Fruit fly (Drosophila melanogaster) whole organism, embryonic: ENCODE measurements around the gene Son.

ENCODE experiments used
- Atf3 ChIP-seq: fragments of 200-800 bp; sonication (Bioruptor generic); optimal IDR thresholded peaks from 3 replicates; lab custom pipeline; 2016; ENCODE audit warnings: missing biosample characterization, missing genetic modification characterization
- Atf6 ChIP-seq: fragments of 200-800 bp; sonication (Bioruptor generic); IDR thresholded peaks from 2 replicates; pipeline ENCODE4 v1.3.6; 2022; ENCODE audit warnings: missing biosample characterization, missing genetic modification characterization
- CG10274 ChIP-seq: fragments of 200-800 bp; sonication (Bioruptor generic); optimal IDR thresholded peaks from 3 replicates; lab custom pipeline; 2017; ENCODE audit warnings: missing biosample characterization, mild to moderate bottlenecking, missing genetic modification characterization
- CG10543 ChIP-seq: fragments of 200-800 bp; sonication (Bioruptor generic); optimal IDR thresholded peaks from 3 replicates; lab custom pipeline; 2017; ENCODE audit warnings: missing biosample characterization, mild to moderate bottlenecking, missing genetic modification characterization, moderate library complexity
- CG11093 ChIP-seq: fragments of 200-800 bp; sonication (Bioruptor generic); IDR thresholded peaks from 3 replicates; pipeline ENCODE4 v1.3.6; 2022; ENCODE audit warnings: missing biosample characterization, missing genetic modification characterization
- CG11398 ChIP-seq: fragments of 200-800 bp; sonication (Bioruptor generic); optimal IDR thresholded peaks from 2 replicates; lab custom pipeline; 2016; ENCODE audit warnings: missing biosample characterization, missing genetic modification characterization
- CG11696 ChIP-seq: fragments of 200-800 bp; sonication (Bioruptor generic); IDR thresholded peaks from 2 replicates; pipeline ENCODE4 v1.3.6; 2022; ENCODE audit warnings: missing biosample characterization, missing genetic modification characterization
- CG12659 ChIP-seq: fragments of 200-800 bp; sonication (Bioruptor generic); optimal IDR thresholded peaks from 3 replicates; lab custom pipeline; 2017; ENCODE audit warnings: mild to moderate bottlenecking, missing biosample characterization, missing genetic modification reagents, missing genetic modification characterization
- CG12744 ChIP-seq: fragments of 200-800 bp; sonication (Bioruptor generic); optimal IDR thresholded peaks from 2 replicates; lab custom pipeline; 2016; ENCODE audit warnings: missing biosample characterization, missing genetic modification characterization
- CG12769 ChIP-seq: fragments of 200-800 bp; sonication (Bioruptor generic); optimal IDR thresholded peaks from 2 replicates; lab custom pipeline; 2019; ENCODE audit warnings: missing biosample characterization, mild to moderate bottlenecking, missing genetic modification characterization, moderate library complexity
- CG18619 ChIP-seq: fragments of 200-800 bp; sonication (Bioruptor generic); optimal IDR thresholded peaks from 3 replicates; lab custom pipeline; 2017; ENCODE audit warnings: missing biosample characterization, mild to moderate bottlenecking, missing genetic modification characterization
- CG31441 ChIP-seq: fragments of 200-800 bp; sonication (Bioruptor generic); IDR thresholded peaks from 2 replicates; pipeline ENCODE4 v1.3.6; 2022; ENCODE audit warnings: missing biosample characterization, missing genetic modification characterization
- CG9609 ChIP-seq: fragments of 200-800 bp; sonication (Bioruptor generic); optimal IDR thresholded peaks from 3 replicates; lab custom pipeline; 2016; ENCODE audit warnings: missing biosample characterization, missing genetic modification characterization
- CG9876 ChIP-seq: fragments of 200-800 bp; sonication (Bioruptor generic); optimal IDR thresholded peaks from 2 replicates; lab custom pipeline; 2016; ENCODE audit warnings: missing biosample characterization, missing genetic modification characterization
- Dfd ChIP-seq, 2 experiments: fragments of >200 bp; optimal IDR thresholded peaks; 2 replicates each; lab custom pipeline; 2017; ENCODE audit warnings: missing biosample characterization in 2 of 2, missing genetic modification characterization in 2 of 2
- Eip74EF ChIP-seq, 2 experiments: fragments of 200-800 bp in 1 of 2; fragments of >200 bp in 1 of 2; sonication (Bioruptor generic) in 1 of 2; optimal IDR thresholded peaks; 2 replicates each; lab custom pipeline; 2017 to 2019; ENCODE audit warnings: missing biosample characterization in 2 of 2, missing genetic modification characterization in 2 of 2, mild to moderate bottlenecking in 1 of 2, moderate library complexity in 1 of 2
- Fer2 ChIP-seq: fragments of 200-800 bp; sonication (Bioruptor generic); optimal IDR thresholded peaks from 2 replicates; lab custom pipeline; 2018; ENCODE audit warnings: missing biosample characterization, mild to moderate bottlenecking, missing genetic modification characterization, moderate library complexity
- Gsc ChIP-seq: fragments of 200-800 bp; sonication (Bioruptor generic); IDR thresholded peaks from 2 replicates; pipeline ENCODE4 v1.3.6; 2022; ENCODE audit warnings: missing biosample characterization, missing genetic modification characterization
- HHEX ChIP-seq: fragments of 200-800 bp; sonication (Bioruptor generic); optimal IDR thresholded peaks from 3 replicates; lab custom pipeline; 2017; ENCODE audit warnings: missing biosample characterization, mild to moderate bottlenecking, missing genetic modification characterization, missing genetic modification reagents
- MBD-R2 ChIP-seq: fragments of 200-800 bp; sonication (Bioruptor generic); IDR thresholded peaks from 2 replicates; pipeline ENCODE4 v1.3.6; 2022; ENCODE audit warnings: missing biosample characterization, missing genetic modification characterization
- Mrtf ChIP-seq: fragments of 200-800 bp; sonication (Bioruptor generic); IDR thresholded peaks from 3 replicates; pipeline ENCODE4 v1.3.6; 2022; ENCODE audit warnings: missing biosample characterization, missing genetic modification characterization
- Nf-YB ChIP-seq: fragments of 200-800 bp; sonication (Bioruptor generic); optimal IDR thresholded peaks from 3 replicates; lab custom pipeline; 2019; ENCODE audit warnings: missing biosample characterization, mild to moderate bottlenecking, missing genetic modification characterization, moderate library complexity
- Poxn ChIP-seq: fragments of 200-800 bp; sonication (Bioruptor generic); IDR thresholded peaks from 2 replicates; pipeline ENCODE4 v1.3.6; 2022; ENCODE audit warnings: missing biosample characterization, missing genetic modification characterization
- Sox100B ChIP-seq: fragments of 200-800 bp; sonication (Bioruptor generic); optimal IDR thresholded peaks from 3 replicates; lab custom pipeline; 2018; ENCODE audit warnings: missing biosample characterization, mild to moderate bottlenecking, missing genetic modification characterization
- Sox102F ChIP-seq: fragments of 200-800 bp; sonication (Bioruptor generic); optimal IDR thresholded peaks from 2 replicates; lab custom pipeline; 2018; ENCODE audit warnings: missing biosample characterization, mild to moderate bottlenecking, missing genetic modification characterization, moderate library complexity
- Sry-β ChIP-seq: fragments of 200-800 bp; sonication (Bioruptor generic); optimal IDR thresholded peaks from 2 replicates; lab custom pipeline; 2018; ENCODE audit warnings: missing biosample characterization, mild to moderate bottlenecking, missing genetic modification characterization, moderate library complexity
- abd-A ChIP-seq: fragments of 200-800 bp; sonication (Bioruptor generic); optimal IDR thresholded peaks from 3 replicates; lab custom pipeline; 2019; ENCODE audit warnings: missing biosample characterization, mild to moderate bottlenecking, missing genetic modification characterization, moderate library complexity
- ap ChIP-seq: fragments of 200-800 bp; sonication (Bioruptor generic); IDR thresholded peaks from 2 replicates; pipeline ENCODE4 v1.3.6; 2022; ENCODE audit warnings: missing biosample characterization, missing genetic modification characterization
- ara ChIP-seq: fragments of 200-800 bp; sonication (Bioruptor generic); IDR thresholded peaks from 2 replicates; pipeline ENCODE4 v1.3.6; 2022; ENCODE audit warnings: missing biosample characterization, missing genetic modification characterization
- bcd ChIP-seq: fragments of 200-800 bp; sonication (Bioruptor generic); optimal IDR thresholded peaks from 2 replicates; lab custom pipeline; 2017; ENCODE audit warnings: missing biosample characterization, mild to moderate bottlenecking, missing genetic modification characterization
- bowl ChIP-seq: fragments of 200-800 bp; sonication (Bioruptor generic); IDR thresholded peaks from 2 replicates; pipeline ENCODE4 v1.3.6; 2022; ENCODE audit warnings: missing biosample characterization, missing genetic modification characterization
- ci ChIP-seq: fragments of 200-800 bp; sonication (Bioruptor generic); IDR thresholded peaks from 3 replicates; pipeline ENCODE4 v1.3.6; 2022; ENCODE audit warnings: missing biosample characterization, missing genetic modification characterization
- disco-r ChIP-seq: fragments of 200-800 bp; sonication (Bioruptor generic); optimal IDR thresholded peaks from 2 replicates; lab custom pipeline; 2016; ENCODE audit warnings: missing biosample characterization, missing genetic modification characterization
- dm ChIP-seq: fragments of 200-800 bp; sonication (Bioruptor generic); optimal IDR thresholded peaks from 3 replicates; lab custom pipeline; 2016; ENCODE audit warnings: missing biosample characterization, missing genetic modification characterization
- ems ChIP-seq: fragments of 200-800 bp; sonication (Bioruptor generic); optimal IDR thresholded peaks from 3 replicates; lab custom pipeline; 2016; ENCODE audit warnings: missing biosample characterization, missing genetic modification characterization
- grau ChIP-seq: fragments of 200-800 bp; optimal IDR thresholded peaks from 3 replicates; lab custom pipeline; 2019; ENCODE audit warnings: missing biosample characterization, mild to moderate bottlenecking, missing genetic modification characterization, moderate library complexity
- insv ChIP-seq, 2 experiments: fragments of 200-800 bp; sonication (Bioruptor generic); optimal IDR thresholded peaks; 3 replicates each; lab custom pipeline; 2016 to 2018; ENCODE audit warnings: missing biosample characterization in 2 of 2, missing genetic modification characterization in 2 of 2
- odd ChIP-seq: fragments of 200-800 bp; sonication (Bioruptor generic); optimal IDR thresholded peaks from 2 replicates; lab custom pipeline; 2017; ENCODE audit warnings: missing biosample characterization, mild to moderate bottlenecking, missing genetic modification characterization
- otp ChIP-seq: fragments of 200-800 bp; sonication (Bioruptor generic); IDR thresholded peaks from 3 replicates; pipeline ENCODE4, ENCODE4 v1.3.6; 2022; ENCODE audit warnings: missing biosample characterization, missing genetic modification characterization
- p53 ChIP-seq: fragments of 200-800 bp; sonication (Bioruptor generic); optimal IDR thresholded peaks from 2 replicates; lab custom pipeline; 2016; ENCODE audit warnings: missing biosample characterization, missing genetic modification characterization
- pnt ChIP-seq: fragments of 200-800 bp; sonication (Bioruptor generic); optimal IDR thresholded peaks from 3 replicates; lab custom pipeline; 2016; ENCODE audit warnings: missing biosample characterization, missing genetic modification characterization
- sna ChIP-seq: fragments of 200-800 bp; sonication (Bioruptor generic); IDR thresholded peaks from 2 replicates; pipeline ENCODE4 v1.3.6; 2022; ENCODE audit warnings: missing biosample characterization, missing genetic modification characterization; ENCODE audit not compliant: partially characterized antibody
- so ChIP-seq: fragments of 200-800 bp; sonication (Bioruptor generic); IDR thresholded peaks from 3 replicates; pipeline ENCODE4 v1.3.6; 2022; ENCODE audit warnings: missing biosample characterization, missing genetic modification characterization
- sr ChIP-seq: fragments of 200-800 bp; sonication (Bioruptor generic); IDR thresholded peaks from 3 replicates; pipeline ENCODE4 v1.3.6; 2022; ENCODE audit warnings: missing biosample characterization, missing genetic modification characterization
- sug ChIP-seq: fragments of 200-800 bp; optimal IDR thresholded peaks from 2 replicates; lab custom pipeline; 2019; ENCODE audit warnings: missing biosample characterization, mild to moderate bottlenecking, missing genetic modification characterization, moderate library complexity
- tgo ChIP-seq: fragments of 200-800 bp; sonication (Bioruptor generic); IDR thresholded peaks from 3 replicates; pipeline ENCODE4 v1.3.6; 2022; ENCODE audit warnings: missing biosample characterization, missing genetic modification characterization
- tin ChIP-seq: fragments of 200-800 bp; sonication (Bioruptor generic); optimal IDR thresholded peaks from 3 replicates; lab custom pipeline; 2016; ENCODE audit warnings: missing biosample characterization, missing genetic modification characterization
- trem ChIP-seq: fragments of 200-800 bp; optimal IDR thresholded peaks from 3 replicates; lab custom pipeline; 2019; ENCODE audit warnings: missing biosample characterization, mild to moderate bottlenecking, missing genetic modification characterization, moderate library complexity
- vvl ChIP-seq: fragments of 200-800 bp; sonication (Bioruptor generic); IDR thresholded peaks from 2 replicates; pipeline ENCODE4 v1.3.6; 2022; ENCODE audit warnings: missing biosample characterization, missing genetic modification characterization
- wdn ChIP-seq: fragments of 200-800 bp; sonication (Bioruptor generic); IDR thresholded peaks from 2 replicates; pipeline ENCODE4 v1.3.6; 2022; ENCODE audit warnings: missing biosample characterization, missing genetic modification characterization
- zfh1 ChIP-seq: fragments of 200-800 bp; sonication (Bioruptor generic); IDR thresholded peaks from 3 replicates; pipeline ENCODE4 v1.3.6; 2022; ENCODE audit warnings: missing biosample characterization, missing genetic modification characterization

The Son gene

dm6 chr3R:9550265-9551012, 27.4 kb upstream of the Son start (continued):
- no peak for TF ChIP-seq Atf3 (GFP tag; lab: Kevin White, UChicago)
- TF ChIP-seq Sox102F (GFP tag; lab: Kevin White, UChicago) = no peak
- no peak for TF ChIP-seq CG31441 (GFP tag; lab: Robert Waterston, UW)
- TF ChIP-seq CG10543 = no peak
- TF ChIP-seq tgo (GFP tag; lab: Robert Waterston, UW) = no peak
- TF ChIP-seq zfh1 (GFP tag; lab: Robert Waterston, UW) = no peak
- no peak for TF ChIP-seq Atf6 (GFP tag; lab: Robert Waterston, UW)
- TF ChIP-seq sna = no peak
- no peak for TF ChIP-seq ems (GFP tag; lab: Kevin White, UChicago)
- no peak for TF ChIP-seq sr (GFP tag; lab: Robert Waterston, UW)
- TF ChIP-seq Sry-β (GFP tag; lab: Kevin White, UChicago) = no peak
- no peak for TF ChIP-seq pnt (GFP tag; lab: Kevin White, UChicago)
- no peak for TF ChIP-seq CG12769
- TF ChIP-seq Mrtf (GFP tag; lab: Robert Waterston, UW) = no peak
- TF ChIP-seq Fer2 (tag; lab: Kevin White, UChicago) = no peak
- TF ChIP-seq sug (tag; lab: Kevin White, UChicago) = no peak
- no peak for TF ChIP-seq Dfd (GFP tag; optimal IDR thresholded peaks at IDR 0.05; lab: Kevin White, UChicago)
- TF ChIP-seq tin (GFP tag; lab: Kevin White, UChicago) = no peak
- no peak for TF ChIP-seq Nf-YB (GFP tag; lab: Kevin White, UChicago)
- no peak for TF ChIP-seq CG11696 (GFP tag; lab: Robert Waterston, UW)
- no peak for TF ChIP-seq CG9609 (GFP tag; lab: Kevin White, UChicago)
- no peak for TF ChIP-seq grau (tag; lab: Kevin White, UChicago)
- TF ChIP-seq HHEX (GFP tag; lab: Kevin White, UChicago) = no peak
- TF ChIP-seq CG12659 (GFP tag; lab: Kevin White, UChicago) = no peak
- no peak for TF ChIP-seq disco-r (GFP tag; lab: Kevin White, UChicago)
- no peak for TF ChIP-seq abd-A (tag; lab: Kevin White, UChicago)
- TF ChIP-seq dm (GFP tag; lab: Kevin White, UChicago) = no peak
- no peak for TF ChIP-seq CG12744 (GFP tag; lab: Kevin White, UChicago)
- TF ChIP-seq CG9876 (GFP tag; lab: Kevin White, UChicago) = no peak
- TF ChIP-seq bcd (GFP tag; lab: Kevin White, UChicago) = no peak
- no peak for TF ChIP-seq CG11398 (GFP tag; lab: Kevin White, UChicago)
- peak; percentile 7 for TF ChIP-seq trem (tag; lab: Kevin White, UChicago)
- TF ChIP-seq CG18619 (GFP tag; lab: Kevin White, UChicago) = no peak
- TF ChIP-seq Eip74EF (GFP tag; optimal IDR thresholded peaks at IDR 0.05; lab: Kevin White, UChicago) = peak; percentile 34 to 39
- TF ChIP-seq ara (GFP tag; lab: Robert Waterston, UW) = no peak
- TF ChIP-seq vvl (GFP tag; lab: Robert Waterston, UW) = no peak
- no peak for TF ChIP-seq bowl (GFP tag; lab: Robert Waterston, UW)
- no peak for TF ChIP-seq Poxn (GFP tag; lab: Robert Waterston, UW)
- no peak for TF ChIP-seq CG10274 (GFP tag; lab: Kevin White, UChicago)
- TF ChIP-seq otp = no peak
- no peak for TF ChIP-seq MBD-R2 (GFP tag; lab: Robert Waterston, UW)
- TF ChIP-seq so (GFP tag; lab: Robert Waterston, UW) = no peak
- TF ChIP-seq CG11093 = no peak
- TF ChIP-seq Sox100B (GFP tag; lab: Kevin White, UChicago) = peak; percentile 13
- no peak for TF ChIP-seq insv (GFP tag; optimal IDR thresholded peaks at IDR 0.05; lab: Kevin White, UChicago)
- no peak for TF ChIP-seq ci
- TF ChIP-seq wdn (GFP tag; lab: Robert Waterston, UW) = no peak
- TF ChIP-seq Gsc (GFP tag; lab: Robert Waterston, UW) = no peak
- no peak for TF ChIP-seq ap
- TF ChIP-seq odd (GFP tag; lab: Kevin White, UChicago) = peak; percentile 6
- TF ChIP-seq p53 (GFP tag; lab: Kevin White, UChicago) = no peak
